Fruit fly (Drosophila melanogaster) whole organism, adult: ENCODE data around the gene Ttc19.

ENCODE experiments used
- CG11617 ChIP-seq: fragments of 200-800 bp; sonication (Bioruptor generic); optimal IDR thresholded peaks from 2 replicates; lab custom pipeline; 2017; ENCODE audit warnings: mild to moderate bottlenecking, missing biosample characterization, missing genetic modification reagents, missing genetic modification characterization
- CG12768 ChIP-seq: fragments of 200-800 bp; sonication (Bioruptor generic); optimal IDR thresholded peaks from 2 replicates; lab custom pipeline; 2017; ENCODE audit warnings: missing biosample characterization, missing genetic modification characterization, mild to moderate bottlenecking, moderate library complexity, missing genetic modification reagents
- CG1620 ChIP-seq: fragments of 200-800 bp; sonication (Bioruptor generic); optimal IDR thresholded peaks from 2 replicates; lab custom pipeline; 2016; ENCODE audit warnings: missing biosample characterization, missing genetic modification characterization
- CG33017 ChIP-seq: fragments of 200-800 bp; sonication (Bioruptor generic); optimal IDR thresholded peaks from 2 replicates; lab custom pipeline; 2018; ENCODE audit warnings: missing biosample characterization, mild to moderate bottlenecking, missing genetic modification characterization, moderate library complexity
- CG7101 ChIP-seq: fragments of 200-800 bp; sonication (Bioruptor generic); optimal IDR thresholded peaks from 2 replicates; lab custom pipeline; 2018; ENCODE audit warnings: missing biosample characterization, mild to moderate bottlenecking, missing genetic modification characterization, moderate library complexity
- Clk ChIP-seq: fragments of 200-800 bp; sonication (Bioruptor generic); optimal IDR thresholded peaks from 2 replicates; lab custom pipeline; 2017; ENCODE audit warnings: missing biosample characterization, missing genetic modification characterization
- Crg-1 ChIP-seq: fragments of 200-800 bp; sonication (Bioruptor generic); optimal IDR thresholded peaks from 2 replicates; lab custom pipeline; 2016; ENCODE audit warnings: missing biosample characterization, missing genetic modification characterization
- Hr96 ChIP-seq: fragments of 200-800 bp; sonication (Bioruptor generic); optimal IDR thresholded peaks from 2 replicates; lab custom pipeline; 2016; ENCODE audit warnings: missing biosample characterization, missing genetic modification characterization
- Mnt ChIP-seq: fragments of 200-800 bp; sonication (Bioruptor generic); optimal IDR thresholded peaks from 2 replicates; lab custom pipeline; 2016; ENCODE audit warnings: missing biosample characterization, mild to moderate bottlenecking, missing genetic modification characterization
- cic ChIP-seq: fragments of 200-800 bp; sonication (Bioruptor generic); optimal IDR thresholded peaks from 2 replicates; lab custom pipeline; 2017; ENCODE audit warnings: missing biosample characterization, mild to moderate bottlenecking, missing genetic modification characterization, moderate library complexity
- kay ChIP-seq: fragments of 200-800 bp; sonication (Bioruptor generic); peaks from one replicate; lab custom pipeline; 2016; ENCODE audit warnings: missing biosample characterization, missing genetic modification characterization, borderline replicate concordance
- pad ChIP-seq: fragments of 200-800 bp; sonication (Bioruptor generic); optimal IDR thresholded peaks from 3 replicates; lab custom pipeline; 2017; ENCODE audit warnings: missing biosample characterization, missing genetic modification characterization, mild to moderate bottlenecking, moderate library complexity, missing genetic modification reagents
- tj ChIP-seq: fragments of 200-800 bp; sonication (Bioruptor generic); optimal IDR thresholded peaks from 3 replicates; lab custom pipeline; 2017; ENCODE audit warnings: missing biosample characterization, mild to moderate bottlenecking, missing genetic modification characterization, moderate library complexity

DNA sequence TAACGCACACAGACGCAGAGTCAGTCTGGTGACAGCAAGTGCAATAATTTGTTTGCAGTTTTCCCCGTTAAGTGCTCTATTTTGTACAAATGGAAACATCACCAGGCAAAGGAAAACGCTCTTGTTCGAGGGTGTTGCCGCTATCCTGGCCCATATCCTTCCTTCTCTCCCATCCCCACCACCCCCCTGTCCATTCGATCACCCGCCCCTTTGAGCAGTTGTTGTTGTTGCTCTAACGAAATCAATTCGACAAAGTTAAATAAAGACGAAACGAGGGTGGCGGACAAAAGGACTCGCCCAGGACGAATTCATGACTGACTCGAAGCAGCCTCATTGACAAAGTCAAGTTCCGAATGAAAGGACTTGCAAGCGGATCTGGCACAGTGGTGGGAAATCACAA lies 44.4 kb upstream of the Ttc19 start:
- TF ChIP-seq pad (GFP tag; lab: Kevin White, UChicago) = no peak
- no peak for TF ChIP-seq Crg-1 (GFP tag; lab: Kevin White, UChicago)
- TF ChIP-seq CG7101 (tag; lab: Kevin White, UChicago) = no peak
- no peak for TF ChIP-seq Mnt (GFP tag; lab: Kevin White, UChicago)
- no peak for TF ChIP-seq CG33017
- no peak for TF ChIP-seq Hr96
- no peak for TF ChIP-seq Clk (GFP tag; lab: Kevin White, UChicago)
- TF ChIP-seq CG12768 (GFP tag; lab: Kevin White, UChicago) = no peak
- TF ChIP-seq cic (GFP tag; lab: Kevin White, UChicago) = no peak
- TF ChIP-seq CG11617 (GFP tag; lab: Kevin White, UChicago) = no peak
- TF ChIP-seq CG1620 (GFP tag; lab: Kevin White, UChicago) = no peak
- no peak for TF ChIP-seq kay
- no peak for TF ChIP-seq tj (GFP tag; lab: Kevin White, UChicago)
